Fruit fly (Drosophila melanogaster) whole organism, wandering third instar larva: ENCODE measurements around the gene MTF-1.

Source experiments
- Abd-B ChIP-seq: fragments of >200 bp; optimal IDR thresholded peaks from 2 replicates; lab custom pipeline; 2017; ENCODE audit warnings: missing biosample characterization, missing genetic modification characterization
- CG32264 ChIP-seq: fragments of 200-800 bp; sonication (Bioruptor generic); optimal IDR thresholded peaks from 2 replicates; lab custom pipeline; 2016; ENCODE audit warnings: missing biosample characterization, missing genetic modification characterization
- CG9705 ChIP-seq: fragments of 200-800 bp; sonication (Bioruptor generic); optimal IDR thresholded peaks from 2 replicates; lab custom pipeline; 2018; ENCODE audit warnings: missing biosample characterization, mild to moderate bottlenecking, missing genetic modification characterization
- CrebA ChIP-seq: fragments of 200-800 bp; sonication (Bioruptor generic); optimal IDR thresholded peaks from 2 replicates; lab custom pipeline; 2016; ENCODE audit warnings: missing biosample characterization, mild to moderate bottlenecking, missing genetic modification characterization, borderline replicate concordance
- Dfd ChIP-seq: fragments of >200 bp; optimal IDR thresholded peaks from 2 replicates; lab custom pipeline; 2017; ENCODE audit warnings: missing biosample characterization, missing genetic modification characterization
- Dif ChIP-seq: fragments of 200-275, 200-300 bp; sonication (Bioruptor generic); optimal IDR thresholded peaks from 2 replicates; lab custom pipeline; 2018; ENCODE audit warnings: missing biosample characterization, missing genetic modification characterization; ENCODE audit not compliant: partially characterized antibody
- GATAd ChIP-seq: sonication (Bioruptor generic); optimal IDR thresholded peaks from 2 replicates; lab custom pipeline; 2016; ENCODE audit warnings: missing biosample characterization, missing genetic modification characterization
- HLH106 ChIP-seq: fragments of 200-800 bp; optimal IDR thresholded peaks from 3 replicates; lab custom pipeline; 2019; ENCODE audit warnings: missing biosample characterization, mild to moderate bottlenecking, missing genetic modification characterization, moderate library complexity
- Hnf4 ChIP-seq: fragments of 200-800 bp; sonication (Bioruptor generic); optimal IDR thresholded peaks from 2 replicates; lab custom pipeline; 2016; ENCODE audit warnings: missing biosample characterization, mild to moderate bottlenecking, missing genetic modification characterization
- Hr78 ChIP-seq: fragments of >200 bp; optimal IDR thresholded peaks from 2 replicates; lab custom pipeline; 2017; ENCODE audit warnings: missing biosample characterization, missing genetic modification characterization
- Hr83 ChIP-seq: fragments of 200-300 bp; sonication (Bioruptor generic); optimal IDR thresholded peaks from 2 replicates; lab custom pipeline; 2016; ENCODE audit warnings: missing biosample characterization, mild to moderate bottlenecking, missing genetic modification characterization, moderate library complexity; ENCODE audit not compliant: poor library complexity, severe bottlenecking
- Jra ChIP-seq: sonication (Bioruptor generic); optimal IDR thresholded peaks from 2 replicates; lab custom pipeline; 2016; ENCODE audit warnings: missing biosample characterization, missing genetic modification characterization
- Mio ChIP-seq: sonication (Bioruptor generic); optimal IDR thresholded peaks from 2 replicates; lab custom pipeline; 2016; ENCODE audit warnings: missing biosample characterization, missing genetic modification characterization
- Myc ChIP-seq: fragments of >200 bp; optimal IDR thresholded peaks from 2 replicates; lab custom pipeline; 2017
- N ChIP-seq: fragments of >200 bp; optimal IDR thresholded peaks from 2 replicates; lab custom pipeline; 2018; ENCODE audit warnings: missing biosample characterization, missing external identifiers, missing genetic modification characterization
- OdsH ChIP-seq: fragments of 200-800 bp; sonication (Bioruptor generic); optimal IDR thresholded peaks from 2 replicates; lab custom pipeline; 2016; ENCODE audit warnings: missing biosample characterization, mild to moderate bottlenecking, missing genetic modification characterization
- Rel ChIP-seq, 2 experiments: fragments of 200-800 bp; sonication (Bioruptor generic) in 1 of 2; optimal IDR thresholded peaks; 2 replicates in 1 of 2; 3 replicates in 1 of 2; lab custom pipeline; 2016 to 2019; ENCODE audit warnings: mild to moderate bottlenecking in 2 of 2, missing biosample characterization in 2 of 2, missing genetic modification characterization in 2 of 2, moderate library complexity in 1 of 2
- Sp1 ChIP-seq: fragments of 200-800 bp; sonication (Bioruptor generic); optimal IDR thresholded peaks from 3 replicates; lab custom pipeline; 2019; ENCODE audit warnings: missing biosample characterization, mild to moderate bottlenecking, missing genetic modification characterization, moderate library complexity
- Vsx2 ChIP-seq: fragments of 200-300, 225-300 bp; sonication (Bioruptor generic); optimal IDR thresholded peaks from 2 replicates; lab custom pipeline; 2018; ENCODE audit warnings: missing biosample characterization, missing genetic modification characterization; ENCODE audit not compliant: partially characterized antibody
- br ChIP-seq: fragments of 200-800 bp; sonication (Bioruptor generic); optimal IDR thresholded peaks from 2 replicates; lab custom pipeline; 2016; ENCODE audit warnings: missing biosample characterization, missing genetic modification characterization
- brk ChIP-seq: fragments of 200-800 bp; sonication (Bioruptor generic); optimal IDR thresholded peaks from 2 replicates; lab custom pipeline; 2016; ENCODE audit warnings: missing biosample characterization, mild to moderate bottlenecking, missing genetic modification characterization
- dl ChIP-seq, 2 experiments: fragments of 175-275, 200-275 bp in 1 of 2; fragments of 200-275 bp in 1 of 2; sonication (Bioruptor generic); optimal IDR thresholded peaks; lab custom pipeline; 2018; ENCODE audit warnings: mild to moderate bottlenecking in 2 of 2, missing biosample characterization in 2 of 2, missing genetic modification characterization in 2 of 2, moderate library complexity in 2 of 2; ENCODE audit not compliant: partially characterized antibody in 2 of 2, insufficient read depth in 1 of 2
- dmrt93B ChIP-seq: fragments of 200-800 bp; sonication (Bioruptor generic); optimal IDR thresholded peaks from 2 replicates; lab custom pipeline; 2018; ENCODE audit warnings: missing biosample characterization, mild to moderate bottlenecking, missing genetic modification characterization
- dsf ChIP-seq: sonication (Bioruptor generic); optimal IDR thresholded peaks from 2 replicates; lab custom pipeline; 2016; ENCODE audit warnings: missing biosample characterization, missing genetic modification characterization, borderline replicate concordance
- ey ChIP-seq: fragments of 200-800 bp; sonication (Bioruptor generic); optimal IDR thresholded peaks from 2 replicates; lab custom pipeline; 2016; ENCODE audit warnings: missing biosample characterization, missing genetic modification characterization
- foxo ChIP-seq, 2 experiments: fragments of 200-800 bp; sonication (Bioruptor generic); optimal IDR thresholded peaks; 2 replicates in 1 of 2; 3 replicates in 1 of 2; lab custom pipeline; 2016 to 2017; ENCODE audit warnings: missing biosample characterization in 2 of 2, missing genetic modification characterization in 2 of 2
- fru ChIP-seq: fragments of 200-800 bp; sonication (Bioruptor generic); optimal IDR thresholded peaks from 3 replicates; lab custom pipeline; 2016; ENCODE audit warnings: missing biosample characterization, mild to moderate bottlenecking, missing genetic modification characterization
- h ChIP-seq: fragments of 200-800 bp; sonication (Bioruptor generic); optimal IDR thresholded peaks from 3 replicates; lab custom pipeline; 2016; ENCODE audit warnings: missing biosample characterization, mild to moderate bottlenecking, missing genetic modification characterization
- jim ChIP-seq: fragments of 175-275, 200-325 bp; sonication (Bioruptor generic); optimal IDR thresholded peaks from 2 replicates; lab custom pipeline; 2016; ENCODE audit warnings: missing biosample characterization, mild to moderate bottlenecking, missing genetic modification characterization
- lola ChIP-seq: fragments of >200 bp; optimal IDR thresholded peaks from 2 replicates; lab custom pipeline; 2017; ENCODE audit warnings: missing biosample characterization, missing genetic modification characterization
- pan ChIP-seq: fragments of >200 bp; optimal IDR thresholded peaks from 2 replicates; lab custom pipeline; 2017
- psq ChIP-seq: fragments of 200-800 bp; sonication (Bioruptor generic); optimal IDR thresholded peaks from 3 replicates; lab custom pipeline; 2017; ENCODE audit warnings: missing biosample characterization, mild to moderate bottlenecking, missing genetic modification characterization, moderate library complexity
- rgr ChIP-seq: fragments of 200-800 bp; sonication (Bioruptor generic); optimal IDR thresholded peaks from 3 replicates; lab custom pipeline; 2016; ENCODE audit warnings: missing biosample characterization, mild to moderate bottlenecking, missing genetic modification characterization
- sage ChIP-seq: fragments of 200-800 bp; sonication (Bioruptor generic); optimal IDR thresholded peaks from 2 replicates; lab custom pipeline; 2016; ENCODE audit warnings: missing biosample characterization, mild to moderate bottlenecking, missing genetic modification characterization
- sv ChIP-seq: fragments of 200-800 bp; sonication (Bioruptor generic); optimal IDR thresholded peaks from 3 replicates; lab custom pipeline; 2016; ENCODE audit warnings: missing biosample characterization, missing genetic modification characterization
- tai ChIP-seq: sonication (Bioruptor generic); optimal IDR thresholded peaks from 2 replicates; lab custom pipeline; 2016; ENCODE audit warnings: missing biosample characterization, missing genetic modification characterization
- usp ChIP-seq: fragments of >200 bp; optimal IDR thresholded peaks from 2 replicates; lab custom pipeline; 2017; ENCODE audit warnings: missing biosample characterization, missing genetic modification characterization
- woc ChIP-seq: sonication (Bioruptor generic); optimal IDR thresholded peaks from 2 replicates; lab custom pipeline; 2016; ENCODE audit warnings: missing biosample characterization, mild to moderate bottlenecking, missing genetic modification characterization

The MTF-1 gene

DNA sequence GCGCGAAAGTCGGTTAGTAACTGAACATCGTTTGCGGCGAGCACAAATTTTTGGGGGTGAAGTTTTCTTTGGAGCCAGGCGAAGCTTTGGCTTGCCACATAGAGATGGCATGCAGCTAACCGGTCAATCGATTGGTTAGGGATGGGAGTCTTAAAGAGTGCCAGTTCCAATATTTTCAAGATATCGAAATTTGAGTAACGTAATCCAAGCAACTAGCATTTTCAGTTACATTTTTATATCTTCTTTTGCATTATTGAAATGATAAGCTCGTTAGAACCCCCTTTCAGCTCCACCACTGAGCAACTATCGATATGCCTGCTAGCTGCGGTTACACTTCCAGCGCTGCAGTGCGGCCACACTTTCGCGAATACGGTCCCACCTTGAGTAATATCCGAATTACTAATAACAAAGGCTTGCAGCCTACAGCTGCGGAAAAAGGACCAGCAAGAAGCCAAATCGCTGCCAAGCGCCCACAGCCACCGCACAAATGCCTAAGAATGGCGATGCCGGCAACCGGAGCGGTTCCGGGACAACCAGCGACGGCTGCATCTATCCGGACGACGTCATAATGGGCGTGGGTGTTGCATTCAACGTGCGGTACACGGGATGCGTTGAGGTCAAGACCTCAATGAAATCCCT is 3.3 kb upstream of the MTF-1 start, which contains the start of the genes Atat and Shc:
Gene Atat (minus strand): TSS at position 103 of the 639 bp plus-strand sequence.
Gene Shc (plus strand): TSS at position 355 of the 639 bp plus-strand sequence.
- TF ChIP-seq ey (GFP tag; lab: Kevin White, UChicago): peak; percentile 99
- TF ChIP-seq Sp1: peak; percentile 98
- TF ChIP-seq usp (GFP tag; lab: Kevin White, UChicago): peak; percentile 11
- TF ChIP-seq pan (lab: Kevin White, UChicago): no peak
- TF ChIP-seq OdsH (GFP tag; lab: Kevin White, UChicago): peak; percentile 99
- peak; percentile 50 for TF ChIP-seq Rel (GFP tag; optimal IDR thresholded peaks at IDR 0.05; lab: Kevin White, UChicago)
- peak; percentile 91 for TF ChIP-seq Rel (tag; optimal IDR thresholded peaks at IDR 0.05; lab: Kevin White, UChicago)
- TF ChIP-seq rgr (GFP tag; lab: Kevin White, UChicago): peak; percentile 99
- TF ChIP-seq Hnf4 (GFP tag; lab: Kevin White, UChicago): peak; percentile 99
- peak; percentile 100 for TF ChIP-seq dmrt93B (GFP tag; lab: Kevin White, UChicago)
- no peak for TF ChIP-seq N (GFP tag; lab: Kevin White, UChicago)
- TF ChIP-seq jim: peak; percentile 94
- no peak for TF ChIP-seq Hr78 (GFP tag; lab: Kevin White, UChicago)
- TF ChIP-seq HLH106 (tag; lab: Kevin White, UChicago): peak; percentile 99
- TF ChIP-seq fru (GFP tag; lab: Kevin White, UChicago): peak; percentile 99
- no peak for TF ChIP-seq lola (GFP tag; lab: Kevin White, UChicago)
- TF ChIP-seq brk (GFP tag; lab: Kevin White, UChicago): peak; percentile 93
- TF ChIP-seq CG9705 (GFP tag; lab: Kevin White, UChicago): peak; percentile 99
- TF ChIP-seq tai (GFP tag; lab: Kevin White, UChicago): peak; percentile 99
- TF ChIP-seq Hr83 (GFP tag; lab: Kevin White, UChicago): peak; percentile 98
- TF ChIP-seq woc (GFP tag; lab: Kevin White, UChicago): peak; percentile 99
- peak; percentile 97 for TF ChIP-seq dsf
- TF ChIP-seq Dif: no peak
- TF ChIP-seq sv: peak; percentile 99
- TF ChIP-seq Vsx2 (GFP tag; lab: Kevin White, UChicago): no peak
- TF ChIP-seq Jra (GFP tag; lab: Kevin White, UChicago): peak; percentile 98
- peak; percentile 99 for TF ChIP-seq h (GFP tag; lab: Kevin White, UChicago)
- TF ChIP-seq br (GFP tag; lab: Kevin White, UChicago): peak; percentile 99
- TF ChIP-seq Myc (lab: Kevin White, UChicago): peak; percentile 20
- TF ChIP-seq foxo (GFP tag; optimal IDR thresholded peaks at IDR 0.05; lab: Kevin White, UChicago): peak; percentile 91 to 99
- peak; percentile 94 for TF ChIP-seq Mio (GFP tag; lab: Kevin White, UChicago)
- TF ChIP-seq Dfd (GFP tag; lab: Kevin White, UChicago): peak; percentile 97
- TF ChIP-seq psq (GFP tag; lab: Kevin White, UChicago): peak; percentile 97
- peak; percentile 97 for TF ChIP-seq GATAd (GFP tag; lab: Kevin White, UChicago)
- TF ChIP-seq sage (GFP tag; lab: Kevin White, UChicago): peak; percentile 91
- TF ChIP-seq CrebA (GFP tag; lab: Kevin White, UChicago): no peak
- no peak for TF ChIP-seq dl (GFP tag; optimal IDR thresholded peaks at IDR 0.05; lab: Kevin White, UChicago; ENCODE audit: insufficient read depth in 1 of 2, partially characterized antibody in 2 of 2)
- no peak for TF ChIP-seq Abd-B
- TF ChIP-seq CG32264 (GFP tag; lab: Kevin White, UChicago): peak; percentile 97

DNA sequence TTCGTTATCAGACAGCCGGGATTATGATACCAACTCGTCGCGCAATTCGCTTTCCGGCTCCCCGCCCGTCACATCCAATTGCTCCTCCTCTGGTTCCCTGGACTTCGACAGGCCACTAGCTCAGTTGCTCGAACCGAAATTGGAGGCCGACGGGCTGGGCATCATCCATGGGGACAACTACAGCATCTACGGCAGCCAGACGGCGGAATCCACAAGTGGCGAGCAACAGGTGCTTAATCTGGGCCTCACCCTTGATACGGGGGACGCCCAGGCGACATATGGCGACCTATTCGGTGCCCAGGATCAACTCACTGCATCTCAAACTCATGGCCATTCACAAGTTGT is 468 bp downstream of the MTF-1 start:
- TF ChIP-seq Myc (lab: Kevin White, UChicago) (no peak), psq (GFP tag; lab: Kevin White, UChicago) (no peak), ey (GFP tag; lab: Kevin White, UChicago) (no peak)
